Worm (Caenorhabditis elegans) whole organism, L4/young adult: ENCODE results near the gene srg-59.

Experiments
- W03F9.2 ChIP-seq: fragments of 150-350 bp; optimal IDR thresholded peaks from 2 replicates; lab custom pipeline; 2014; ENCODE audit warnings: missing biosample characterization, missing genetic modification characterization
- dao-5 ChIP-seq: sonication (generic microtip); optimal IDR thresholded peaks from 2 replicates; lab custom pipeline; 2016; ENCODE audit warnings: missing genotype, missing genetic modification characterization, moderate library complexity, missing compliant biosample characterization
- him-1 ChIP-seq: sonication (generic microtip); optimal IDR thresholded peaks from 2 replicates; lab custom pipeline; 2016; ENCODE audit warnings: missing genotype, missing genetic modification reagents, missing genetic modification characterization, missing compliant biosample characterization

The srg-59 gene

DNA sequence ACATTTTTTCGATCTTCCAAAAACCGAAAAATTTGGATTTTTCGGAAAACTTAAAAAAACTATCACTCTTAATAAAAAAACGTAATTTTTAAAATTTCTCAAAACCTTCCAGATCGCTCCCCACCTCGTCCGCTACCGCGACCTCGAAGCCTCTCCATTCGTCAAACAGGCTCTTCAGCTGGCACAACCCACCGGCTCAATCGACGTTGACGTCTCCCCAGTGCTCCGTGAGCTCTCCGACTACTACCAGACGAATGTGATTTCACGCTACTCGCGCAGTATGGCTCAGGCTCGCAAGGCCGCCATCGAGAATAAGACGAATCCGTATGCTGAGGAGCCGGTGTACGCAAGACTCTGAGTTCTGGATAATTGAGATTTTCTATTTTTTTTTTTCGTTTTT lies 18.7 kb downstream of the srg-59 start:
- TF ChIP-seq W03F9.2 (no peak), him-1 (tag; lab: Kevin White, UChicago) (no peak), dao-5 (tag; lab: Kevin White, UChicago) (no peak)

DNA sequence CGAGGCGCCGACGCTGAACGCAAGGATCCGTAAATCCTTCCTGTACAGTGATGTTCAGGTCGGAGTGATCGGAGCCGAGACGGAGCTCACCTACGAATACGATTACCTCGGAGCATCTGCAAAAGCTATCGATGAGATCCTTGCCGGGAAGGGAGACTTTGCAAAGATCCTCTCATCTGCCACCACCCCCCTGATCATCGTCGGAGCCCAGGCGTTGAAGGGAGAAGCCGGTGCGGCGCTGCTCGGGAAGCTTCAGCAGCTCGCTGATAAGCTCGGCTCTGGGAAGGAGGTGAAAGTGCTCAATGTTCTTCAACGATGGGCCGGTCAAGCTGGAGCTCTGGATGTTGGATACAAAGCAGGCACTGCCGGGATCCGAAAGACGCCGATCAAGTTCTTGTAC lies 21.8 kb downstream of the srg-59 start:
- TF ChIP-seq W03F9.2 (no peak), dao-5 (tag; lab: Kevin White, UChicago) (no peak), him-1 (tag; lab: Kevin White, UChicago) (no peak)

DNA sequence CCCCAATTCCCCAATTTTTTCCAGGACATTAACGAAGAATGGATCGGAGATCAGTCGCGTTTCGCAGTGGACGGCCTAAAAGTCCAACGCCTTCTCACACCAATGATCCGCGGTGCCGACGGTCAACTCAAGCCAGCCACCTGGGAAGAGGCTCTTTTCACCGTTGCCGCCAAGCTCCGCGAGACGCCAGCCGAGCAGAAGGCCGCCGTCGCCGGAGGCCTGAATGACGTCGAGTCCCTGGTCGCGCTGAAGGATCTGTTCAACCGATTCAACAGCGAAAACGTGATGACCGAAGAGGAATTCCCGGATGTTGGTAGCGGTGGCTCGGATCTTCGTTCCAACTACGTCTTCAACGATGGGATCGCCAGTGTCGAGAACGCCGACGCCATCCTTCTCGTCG lies 22.2 kb downstream of the srg-59 start:
- TF ChIP-seq dao-5 (tag; lab: Kevin White, UChicago), result no peak
- no peak for TF ChIP-seq W03F9.2
- no peak for TF ChIP-seq him-1 (tag; lab: Kevin White, UChicago)

DNA sequence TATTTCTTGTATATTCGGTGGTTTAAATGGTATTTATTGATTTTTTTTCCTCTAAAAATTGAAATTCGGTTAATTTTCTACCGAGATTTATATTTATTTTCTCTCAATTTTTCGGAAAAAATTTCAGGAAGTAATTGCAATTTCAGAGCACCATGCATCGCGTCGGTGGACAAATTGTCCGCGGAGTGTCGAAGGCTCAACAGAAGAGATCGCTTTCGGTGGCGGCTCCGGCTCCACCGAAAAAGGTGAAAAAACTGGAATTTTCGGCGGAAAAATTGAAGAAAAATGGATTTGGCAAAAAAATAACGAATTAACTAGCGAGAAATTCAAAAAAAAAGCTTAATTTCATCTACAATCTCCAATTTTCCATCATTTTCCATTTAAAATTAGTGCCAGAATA lies 26.3 kb downstream of the srg-59 start, which contains the start of gene nuo-5:
TSS of gene nuo-5 (plus strand) at position 147 of the 400 bp plus-strand sequence.
- no peak for TF ChIP-seq W03F9.2
- no peak for TF ChIP-seq him-1 (tag; lab: Kevin White, UChicago)
- no peak for TF ChIP-seq dao-5 (tag; lab: Kevin White, UChicago)

DNA sequence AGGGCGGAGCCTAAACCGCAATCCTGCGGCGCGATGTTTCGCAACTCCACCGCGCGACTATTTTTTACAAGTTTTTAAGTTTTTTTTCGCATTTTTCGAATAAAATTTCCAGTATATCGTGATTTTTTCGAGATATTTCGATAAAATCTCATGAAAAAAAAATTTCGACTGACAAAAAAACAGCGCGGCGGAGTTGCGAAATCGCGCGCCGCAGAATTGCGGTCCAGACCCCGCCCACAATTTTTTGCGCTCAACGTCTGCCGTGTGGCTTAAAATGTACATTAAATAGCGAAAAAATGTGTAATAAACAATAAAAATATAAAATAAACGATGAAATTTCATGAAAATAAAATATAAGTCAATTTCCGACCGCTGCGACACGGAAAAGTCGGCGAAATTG lies 27.4 kb downstream of the srg-59 start:
- no peak for TF ChIP-seq him-1 (tag; lab: Kevin White, UChicago)
- no peak for TF ChIP-seq dao-5 (tag; lab: Kevin White, UChicago)
- TF ChIP-seq W03F9.2, result no peak

DNA sequence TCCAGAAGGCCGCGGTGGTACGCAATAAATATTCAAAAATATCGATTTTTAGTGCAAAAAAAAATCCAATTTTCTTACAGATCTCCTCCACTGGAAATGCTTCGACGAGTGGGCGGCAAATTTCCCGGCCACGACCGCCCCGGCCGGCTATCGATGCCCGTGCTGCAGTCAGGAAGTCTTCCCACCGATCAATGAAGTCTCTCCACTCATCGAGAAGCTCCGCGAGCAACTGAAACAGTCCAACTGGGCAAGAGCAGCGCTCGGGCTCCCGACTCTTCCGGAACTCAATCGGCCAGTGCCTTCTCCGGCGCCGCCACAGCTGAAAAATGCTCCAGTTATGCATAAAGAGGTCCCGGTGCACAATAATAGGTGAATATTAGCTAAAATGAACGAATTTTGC lies 29.2 kb downstream of the srg-59 start, which contains the start of gene Y45G12B.3:
TSS of gene Y45G12B.3 (minus strand) at position 320 of the 400 bp plus-strand sequence.
- TF ChIP-seq him-1 (tag; lab: Kevin White, UChicago), result no peak

DNA sequence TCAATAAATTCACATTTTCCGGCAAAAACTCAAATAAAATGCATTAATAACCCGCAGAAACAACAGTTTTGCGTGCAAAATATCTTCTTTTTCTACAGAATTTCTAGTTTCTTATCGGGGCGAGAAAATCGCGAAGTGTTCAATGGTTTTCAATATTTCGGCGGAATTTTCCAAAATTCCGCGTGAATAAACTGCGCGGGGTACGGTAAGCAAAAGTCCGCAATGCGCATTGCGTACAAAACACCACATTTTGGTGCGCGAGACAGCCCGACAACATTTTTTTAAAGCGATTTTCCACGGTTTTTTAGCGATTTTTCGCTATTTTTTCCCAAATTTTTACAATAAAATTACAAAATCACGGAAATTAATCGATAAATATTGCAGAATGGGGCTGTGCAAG lies 30.7 kb downstream of the srg-59 start, which contains the start of gene Y45G12B.2:
TSS of gene Y45G12B.2 (plus strand) at position 383 of the 400 bp plus-strand sequence.
- TF ChIP-seq him-1 (tag; lab: Kevin White, UChicago) (no peak), W03F9.2 (peak; percentile 43), dao-5 (tag; lab: Kevin White, UChicago) (no peak)

DNA sequence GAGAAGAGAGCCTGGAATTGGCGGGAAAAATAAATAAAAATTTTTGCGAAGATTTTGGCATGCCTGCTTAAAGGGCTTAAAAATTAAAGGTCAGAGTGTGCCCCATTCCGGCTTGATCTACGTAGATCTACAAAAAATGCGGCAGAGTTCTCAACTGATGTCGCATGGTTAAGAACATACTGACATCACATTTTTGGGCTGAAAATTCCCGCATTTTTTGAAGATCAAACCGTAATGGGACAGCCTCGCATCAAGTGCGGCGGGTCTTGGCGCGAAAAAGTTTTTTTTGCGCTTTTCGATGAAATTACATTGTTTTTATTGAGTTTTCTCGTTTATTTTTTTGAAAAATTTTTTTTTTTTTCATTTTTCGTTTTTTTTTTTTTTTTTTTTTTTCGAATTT lies 34.2 kb downstream of the srg-59 start:
- no peak for TF ChIP-seq W03F9.2
- TF ChIP-seq dao-5 (tag; lab: Kevin White, UChicago), result no peak
- TF ChIP-seq him-1 (tag; lab: Kevin White, UChicago), result no peak

DNA sequence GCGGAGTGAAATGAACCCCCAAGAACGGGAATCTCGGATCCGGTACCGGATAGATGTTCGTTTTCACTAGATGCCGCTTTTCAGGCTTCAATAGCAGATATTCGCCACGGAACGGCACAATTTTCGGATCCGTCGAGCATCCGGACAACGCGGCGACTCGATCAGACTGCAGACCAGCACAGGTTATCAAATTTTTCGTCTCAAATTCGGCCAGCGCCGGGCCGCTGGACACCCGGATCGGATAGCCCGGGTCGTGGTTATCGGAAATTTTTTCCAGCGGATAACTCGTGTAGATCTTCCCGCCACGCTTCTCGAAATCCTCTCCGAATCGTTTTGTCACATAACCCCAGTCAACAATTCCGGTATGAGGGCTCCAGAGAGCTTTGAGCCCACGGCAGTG lies 34.6 kb downstream of the srg-59 start:
- TF ChIP-seq W03F9.2, result no peak

DNA sequence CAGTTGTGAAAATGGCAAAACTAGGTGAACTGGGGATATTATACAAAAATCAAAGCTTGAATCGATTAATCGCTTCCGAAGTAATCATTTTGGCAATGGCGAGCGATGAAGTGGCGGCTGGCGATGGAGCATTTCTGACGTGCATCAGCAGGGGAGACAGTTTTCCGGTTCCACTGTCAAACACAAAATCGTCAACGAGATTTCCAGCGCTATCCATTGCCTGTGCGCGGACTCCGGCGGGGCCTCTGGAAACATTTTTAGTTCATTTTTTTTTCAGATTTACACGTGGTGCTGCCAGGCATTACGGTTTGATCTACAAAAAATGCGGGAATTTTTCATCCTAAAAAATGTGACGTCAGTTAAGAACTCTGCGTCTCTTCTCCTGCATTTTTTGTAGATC lies 36.6 kb downstream of the srg-59 start:
- no peak for TF ChIP-seq dao-5 (tag; lab: Kevin White, UChicago)
- TF ChIP-seq W03F9.2, result no peak
- TF ChIP-seq him-1 (tag; lab: Kevin White, UChicago), result no peak

DNA sequence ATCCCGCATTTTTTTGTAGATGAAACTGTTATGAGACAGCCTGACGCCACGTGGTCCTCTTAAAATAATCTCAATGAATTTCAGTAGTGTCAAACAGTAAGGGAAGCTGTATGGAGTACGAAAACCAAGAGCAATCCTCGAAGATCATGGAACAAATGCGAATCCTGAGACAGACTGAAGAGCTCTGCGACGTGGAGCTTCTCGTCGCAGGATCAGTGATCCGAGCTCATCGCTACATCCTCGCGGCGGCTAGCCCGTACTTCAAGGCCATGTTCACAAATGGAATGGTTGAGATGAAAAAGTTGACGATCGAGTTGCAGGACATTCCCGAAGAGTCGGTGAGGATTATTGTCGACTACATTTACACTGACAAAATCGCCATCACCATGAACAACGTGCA lies 40.9 kb downstream of the srg-59 start:
- no peak for TF ChIP-seq dao-5 (tag; lab: Kevin White, UChicago)

DNA sequence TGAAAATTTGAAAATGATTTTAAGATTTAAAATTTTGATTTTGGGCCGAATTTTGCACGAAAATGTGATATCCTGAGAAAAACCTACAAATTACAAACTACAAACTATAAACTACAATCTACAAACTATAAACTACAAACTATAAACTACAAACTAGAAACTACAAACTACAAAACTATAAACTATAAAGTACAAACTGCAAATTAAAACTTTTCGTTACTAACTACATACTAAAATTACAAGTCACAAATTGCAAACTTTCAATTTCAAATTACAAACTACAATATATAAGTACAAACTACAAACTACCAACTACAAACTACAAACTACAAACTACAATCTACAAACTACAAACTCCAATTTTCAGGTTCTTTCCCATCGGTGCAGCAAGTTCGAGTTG lies 41.6 kb downstream of the srg-59 start:
- TF ChIP-seq W03F9.2 (no peak), dao-5 (tag; lab: Kevin White, UChicago) (no peak), him-1 (tag; lab: Kevin White, UChicago) (no peak)

DNA sequence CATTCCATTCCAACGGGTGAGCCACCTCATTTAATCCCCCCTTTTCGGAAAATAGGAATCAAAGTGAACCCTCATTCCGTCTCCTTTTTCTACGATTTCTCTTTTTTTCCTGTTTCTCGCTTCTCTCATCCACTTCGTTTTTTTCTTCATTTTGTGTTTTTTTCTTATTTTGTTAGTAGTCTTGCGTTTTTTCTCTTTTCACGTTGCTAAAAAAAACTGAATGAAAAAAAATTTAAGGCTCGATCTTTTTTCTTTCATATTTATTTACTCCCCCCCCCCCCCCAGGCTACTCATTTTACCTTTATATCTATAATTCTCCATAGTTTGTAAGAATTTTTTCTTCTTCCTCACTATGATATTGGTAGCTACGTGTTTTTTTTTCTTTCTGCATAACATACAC lies 47.5 kb downstream of the srg-59 start:
- no peak for TF ChIP-seq him-1 (tag; lab: Kevin White, UChicago)
- TF ChIP-seq dao-5 (tag; lab: Kevin White, UChicago), result no peak
- TF ChIP-seq W03F9.2, result no peak

DNA sequence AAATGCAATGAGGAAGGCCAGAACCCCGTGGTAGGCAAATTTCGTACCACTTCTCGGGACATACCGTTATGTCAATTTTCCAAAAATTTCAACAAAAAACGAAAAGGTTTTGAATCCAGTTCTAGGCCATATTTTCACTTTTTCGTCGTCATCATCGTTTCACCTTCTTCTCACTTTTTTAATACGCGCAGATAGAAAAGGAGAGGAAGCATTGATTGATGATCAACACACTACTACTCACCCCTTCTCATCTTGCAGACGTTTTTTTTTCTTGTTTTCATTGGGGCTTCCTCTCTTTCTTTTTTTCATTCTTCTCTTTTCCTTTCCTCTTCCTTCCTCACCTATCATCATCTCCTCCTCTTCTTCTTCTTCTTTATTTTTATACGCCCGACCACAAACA lies 49.4 kb downstream of the srg-59 start:
- TF ChIP-seq dao-5 (tag; lab: Kevin White, UChicago), result no peak

DNA sequence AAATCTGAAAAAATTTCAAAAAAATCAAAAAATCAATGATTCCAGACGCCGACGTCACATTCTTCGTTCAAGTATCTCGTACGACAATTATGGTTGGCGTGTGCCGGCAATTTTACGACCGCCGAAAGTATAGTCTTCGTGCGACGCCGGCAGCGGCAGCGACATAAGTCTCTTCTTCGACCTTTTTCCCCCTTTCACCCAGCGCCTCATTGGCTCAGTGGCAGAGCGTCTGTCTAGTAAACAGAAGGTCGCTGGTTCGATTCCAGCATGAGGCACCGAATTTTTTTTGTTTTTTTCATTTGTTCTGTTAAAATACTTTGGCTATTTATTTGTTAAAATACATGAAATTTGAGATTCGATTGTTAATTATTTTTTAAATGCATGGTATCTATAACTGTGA lies 51.3 kb downstream of the srg-59 start:
- TF ChIP-seq him-1 (tag; lab: Kevin White, UChicago), result no peak
- TF ChIP-seq W03F9.2, result no peak
- no peak for TF ChIP-seq dao-5 (tag; lab: Kevin White, UChicago)
